Fruit fly (Drosophila melanogaster) whole organism: ENCODE results near the gene CG9328.

ENCODE experiments used
- CG8478 ChIP-seq: fragments of >200 bp; optimal IDR thresholded peaks from 2 replicates; lab custom pipeline; 2018; ENCODE audit warnings: inconsistent platforms
- EcR ChIP-seq, 2 experiments: fragments of >200 bp; optimal IDR thresholded peaks; 2 replicates each; lab custom pipeline; 2017; ENCODE audit warnings: missing biosample characterization in 2 of 2, missing genetic modification characterization in 2 of 2, missing genetic modification reagents in 2 of 2
- pan ChIP-seq: fragments of >200 bp; optimal IDR thresholded peaks from 2 replicates; lab custom pipeline; 2017
- usp ChIP-seq: fragments of >200 bp; optimal IDR thresholded peaks from 2 replicates; lab custom pipeline; 2017; ENCODE audit warnings: missing biosample characterization, missing genetic modification characterization, mixed read lengths

DNA sequence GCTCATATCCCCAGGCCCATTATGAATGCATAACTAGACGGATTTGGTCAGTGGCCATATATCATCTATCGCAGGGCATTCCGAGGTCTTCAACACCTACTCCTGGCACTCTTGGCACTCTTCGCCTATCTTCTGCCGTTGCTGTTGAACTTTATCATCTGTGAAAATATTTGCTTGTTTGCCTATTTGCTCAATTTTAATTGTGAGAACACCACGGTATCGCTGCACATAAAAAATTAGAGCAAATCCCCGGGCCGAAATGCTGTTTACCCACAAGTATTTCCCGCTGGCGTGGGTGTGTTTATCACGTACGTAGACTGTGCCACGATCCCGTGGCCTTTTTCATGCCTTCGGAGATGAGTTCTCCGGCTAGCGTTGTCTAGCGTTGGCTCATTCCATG, 16.7 kb upstream of the CG9328 start:
- TF ChIP-seq pan, result no peak
- TF ChIP-seq usp (GFP tag; lab: Kevin White, UChicago), result no peak
- TF ChIP-seq EcR (GFP tag; optimal IDR thresholded peaks at IDR 0.05; lab: Kevin White, UChicago), result no peak
- no peak for TF ChIP-seq CG8478
